Fruit fly (Drosophila melanogaster): ENCODE measurements around the gene CG12259.

The CG12259 gene

DNA sequence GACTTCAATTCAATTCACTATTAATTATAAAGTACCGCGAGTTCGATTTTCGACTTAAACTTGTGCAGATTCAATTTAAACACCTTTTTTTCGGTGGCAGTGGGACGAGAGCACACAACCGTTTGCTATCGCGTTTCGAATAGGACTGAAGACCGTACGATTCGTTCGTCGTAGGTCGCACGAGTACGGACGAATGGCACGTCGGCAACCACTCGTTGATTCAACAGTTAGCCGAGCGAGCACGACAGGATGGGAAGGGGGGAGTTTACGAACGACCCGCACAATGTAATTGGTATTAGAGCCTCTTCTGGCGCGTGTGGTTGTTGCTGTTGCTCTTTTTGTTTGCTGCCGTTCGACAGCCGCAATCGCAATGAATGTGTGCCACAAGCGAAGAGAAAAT, 15.2 kb downstream of the CG12259 start, which contains the start of gene CG34353 (continued):
- TF ChIP-seq kay (GFP tag; optimal IDR thresholded peaks at IDR 0.05) (no peak), CG8478 (optimal IDR thresholded peaks at IDR 0.05) (no peak), Dll (GFP tag; IDR thresholded peaks at IDR 0.05; ENCODE audit: partially characterized antibody) (no peak), Jarid2 (GFP tag; optimal IDR thresholded peaks at IDR 0.05) (peak; percentile 70), CG13894 (tag; optimal IDR thresholded peaks at IDR 0.05) (peak; percentile 14), TFAM (GFP tag; optimal IDR thresholded peaks at IDR 0.05) (no peak), sqz (GFP tag; optimal IDR thresholded peaks at IDR 0.05) (no peak), lola (GFP tag; optimal IDR thresholded peaks at IDR 0.05) (no peak), chm (GFP tag; IDR thresholded peaks at IDR 0.05) (peak; percentile 64), NC2β (GFP tag; optimal IDR thresholded peaks at IDR 0.05) (no peak), CG3065 (GFP tag; optimal IDR thresholded peaks at IDR 0.05) (no peak), CG14014 (GFP tag; IDR thresholded peaks at IDR 0.05) (0 out of 2 replicates have a peak, but pooled peaks have one; percentile 15), C15 (GFP tag; IDR thresholded peaks at IDR 0.05) (no peak), sens (GFP tag) (peak; percentile 83), CG34422 (GFP tag; IDR thresholded peaks at IDR 0.05) (no peak; the same call in 2 of the 3 replicates), abd-A (tag; optimal IDR thresholded peaks at IDR 0.05) (peak; percentile 77), ro (GFP tag; IDR thresholded peaks at IDR 0.05) (no peak), crc (GFP tag; optimal IDR thresholded peaks at IDR 0.05) (no peak), fd96Cb (tag; optimal IDR thresholded peaks at IDR 0.05) (no peak), CG4328 (GFP tag; optimal IDR thresholded peaks at IDR 0.05) (no peak), CG6813 (GFP tag; optimal IDR thresholded peaks at IDR 0.05) (no peak), CG2678 (tag; optimal IDR thresholded peaks at IDR 0.05) (no peak), gt (GFP tag; IDR thresholded peaks at IDR 0.05) (no peak), trh (GFP tag; optimal IDR thresholded peaks at IDR 0.05) (no peak), CG12391 (tag; optimal IDR thresholded peaks at IDR 0.05) (peak; percentile 4), Med (GFP tag) (peak; percentile 67), Ravus (GFP tag; IDR thresholded peaks at IDR 0.05) (no peak), CG13123 (GFP tag; optimal IDR thresholded peaks at IDR 0.05) (no peak), Kr (GFP tag; optimal IDR thresholded peaks at IDR 0.05) (no peak), CG3163 (GFP tag; optimal IDR thresholded peaks at IDR 0.05) (peak; percentile 99), CG12744 (GFP tag; optimal IDR thresholded peaks at IDR 0.05) (peak; percentile 70), lilli (GFP tag; optimal IDR thresholded peaks at IDR 0.05) (no peak), CG12071 (GFP tag; optimal IDR thresholded peaks at IDR 0.05) (no peak), CG13296 (GFP tag; optimal IDR thresholded peaks at IDR 0.05) (no peak), dysf (GFP tag; IDR thresholded peaks at IDR 0.05) (0 out of 3 replicates have a peak, but pooled peaks have one; percentile 19), ap (GFP tag; IDR thresholded peaks at IDR 0.05) (no peak), CG12659 (GFP tag; optimal IDR thresholded peaks at IDR 0.05) (no peak), CG16813 (GFP tag; IDR thresholded peaks at IDR 0.05; ENCODE audit: partially characterized antibody) (no peak), CG10147 (GFP tag; optimal IDR thresholded peaks at IDR 0.05) (no peak), CG1832 (GFP tag; optimal IDR thresholded peaks at IDR 0.05) (no peak), otp (GFP tag; IDR thresholded peaks at IDR 0.05) (peak; percentile 17; the same call in 1 of the 3 replicates), CG9437 (GFP tag; optimal IDR thresholded peaks at IDR 0.05) (no peak), CG17612 (GFP tag; IDR thresholded peaks at IDR 0.05) (no peak), Rfx (GFP tag; IDR thresholded peaks at IDR 0.05) (no peak), Usf (GFP tag; optimal IDR thresholded peaks at IDR 0.05) (no peak), unpg (GFP tag; optimal IDR thresholded peaks at IDR 0.05) (no peak), CG7271 (tag; optimal IDR thresholded peaks at IDR 0.05) (no peak), NFAT (GFP tag; IDR thresholded peaks at IDR 0.05) (no peak), CG5180 (GFP tag; optimal IDR thresholded peaks at IDR 0.05) (peak; percentile 4), Sox100B (GFP tag; optimal IDR thresholded peaks at IDR 0.05) (no peak), CG33557 (GFP tag; optimal IDR thresholded peaks at IDR 0.05) (no peak)

All from whole organism, embryonic.